Worm (Caenorhabditis elegans) whole organism, mixed stage, embryonic: ENCODE results near the gene srd-20.
A peak's percentile ranks its signal among the peaks of the same experiment; 100 is the strongest.
"Not testable (repeated sequence)": the region's sequence is repeated elsewhere in the genome, so short reads cannot be mapped to it uniquely, and the experiment has no call there.

ENCODE experiments used
- M03D4.4 ChIP-seq: sonication (generic microtip); optimal IDR thresholded peaks from 2 replicates; lab custom pipeline; 2017; ENCODE audit warnings: mild to moderate bottlenecking, missing genetic modification characterization, missing compliant biosample characterization
- bed-3 ChIP-seq: fragments of 200-800 bp; sonication (Bioruptor generic); optimal IDR thresholded peaks from 3 replicates; lab custom pipeline; 2018; ENCODE audit warnings: mild to moderate bottlenecking, missing genetic modification characterization, moderate library complexity, missing compliant biosample characterization
- blmp-1 ChIP-seq: fragments of 150-350 bp; optimal IDR thresholded peaks from 2 replicates; lab custom pipeline; 2014; ENCODE audit warnings: missing biosample characterization, missing genetic modification characterization
- ceh-39 ChIP-seq: fragments of 150-350 bp; optimal IDR thresholded peaks from 2 replicates; lab custom pipeline; 2014; ENCODE audit warnings: missing biosample characterization, missing genetic modification characterization
- ceh-43 ChIP-seq: fragments of 200-800 bp; sonication (Bioruptor generic); optimal IDR thresholded peaks from 2 replicates; lab custom pipeline; 2018; ENCODE audit warnings: mild to moderate bottlenecking, missing genetic modification characterization, moderate library complexity, missing compliant biosample characterization
- ceh-83 ChIP-seq: fragments of 200-800 bp; sonication (Bioruptor generic); optimal IDR thresholded peaks from 2 replicates; lab custom pipeline; 2018; ENCODE audit warnings: mild to moderate bottlenecking, missing genetic modification characterization, missing compliant biosample characterization
- ces-1 ChIP-seq: fragments of 150-350 bp; optimal IDR thresholded peaks from 2 replicates; lab custom pipeline; 2014; ENCODE audit warnings: missing biosample characterization, missing genetic modification reagents, missing genetic modification characterization
- cnd-1 ChIP-seq: fragments of 200-800 bp; sonication (Bioruptor generic); optimal IDR thresholded peaks from 2 replicates; lab custom pipeline; 2018; ENCODE audit warnings: mild to moderate bottlenecking, missing genetic modification characterization, missing compliant biosample characterization
- drap-1 ChIP-seq: fragments of 200-800 bp; sonication (Bioruptor generic); optimal IDR thresholded peaks from 3 replicates; lab custom pipeline; 2018; ENCODE audit warnings: mild to moderate bottlenecking, missing genetic modification characterization, missing compliant biosample characterization
- elt-1 ChIP-seq: sonication (generic microtip); optimal IDR thresholded peaks from 2 replicates; lab custom pipeline; 2017; ENCODE audit warnings: missing genetic modification characterization, mild to moderate bottlenecking, missing compliant biosample characterization, antibody characterized with exemption, moderate library complexity, borderline replicate concordance; ENCODE audit not compliant: insufficient read depth
- elt-3 ChIP-seq: fragments of 150-350 bp; optimal IDR thresholded peaks from 2 replicates; lab custom pipeline; 2014; ENCODE audit warnings: missing biosample characterization, missing genetic modification characterization
- ham-2 ChIP-seq: fragments of 200-800 bp; sonication (Bioruptor generic); optimal IDR thresholded peaks from 2 replicates; lab custom pipeline; 2018; ENCODE audit warnings: mild to moderate bottlenecking, missing genetic modification characterization, missing compliant biosample characterization
- hlh-1 ChIP-seq: fragments of 150-350 bp; optimal IDR thresholded peaks from 2 replicates; lab custom pipeline; 2014; ENCODE audit warnings: missing biosample characterization, missing genetic modification reagents, missing genetic modification characterization
- lin-13 ChIP-seq: fragments of 150-350 bp; optimal IDR thresholded peaks from 2 replicates; lab custom pipeline; 2014; ENCODE audit warnings: missing biosample characterization, missing genetic modification characterization
- lin-32 ChIP-seq: fragments of 200-800 bp; sonication (Bioruptor generic); optimal IDR thresholded peaks from 2 replicates; lab custom pipeline; 2018; ENCODE audit warnings: mild to moderate bottlenecking, missing genetic modification characterization, missing compliant biosample characterization
- lsy-2 ChIP-seq: fragments of 150-350 bp; optimal IDR thresholded peaks from 2 replicates; lab custom pipeline; 2014; ENCODE audit warnings: missing biosample characterization, missing genetic modification characterization
- mab-5 ChIP-seq: fragments of 150-350 bp; optimal IDR thresholded peaks from 2 replicates; lab custom pipeline; 2014; ENCODE audit warnings: missing biosample characterization, missing genetic modification characterization
- mep-1 ChIP-seq: fragments of 150-350 bp; optimal IDR thresholded peaks from 2 replicates; lab custom pipeline; 2017; ENCODE audit warnings: missing biosample characterization, missing genetic modification reagents, missing genetic modification characterization, inconsistent platforms
- mls-2 ChIP-seq: sonication (generic microtip); optimal IDR thresholded peaks from 2 replicates; lab custom pipeline; 2016; ENCODE audit warnings: mild to moderate bottlenecking, missing genetic modification characterization, moderate library complexity, missing compliant biosample characterization
- nhr-12 ChIP-seq: fragments of 150-350 bp; optimal IDR thresholded peaks from 2 replicates; lab custom pipeline; 2014; ENCODE audit warnings: missing biosample characterization, missing genetic modification characterization
- nhr-2 ChIP-seq: fragments of 150-350 bp; optimal IDR thresholded peaks from 2 replicates; lab custom pipeline; 2014; ENCODE audit warnings: missing biosample characterization, missing genetic modification characterization
- nhr-28 ChIP-seq: fragments of 150-350 bp; optimal IDR thresholded peaks from 2 replicates; lab custom pipeline; 2014; ENCODE audit warnings: missing biosample characterization, missing genetic modification characterization
- nhr-76 ChIP-seq: sonication (generic microtip); optimal IDR thresholded peaks from 2 replicates; lab custom pipeline; 2017; ENCODE audit warnings: missing biosample characterization, missing genetic modification characterization
- pha-4 ChIP-seq: fragments of 150-350 bp; optimal IDR thresholded peaks from 2 replicates; lab custom pipeline; 2018; ENCODE audit warnings: missing biosample characterization, missing genetic modification reagents, missing genetic modification characterization
- snpc-4 ChIP-seq: fragments of 150-350 bp; optimal IDR thresholded peaks from 2 replicates; lab custom pipeline; 2014; ENCODE audit warnings: missing biosample characterization, missing genetic modification characterization
- sptf-1 ChIP-seq: sonication (generic microtip); optimal IDR thresholded peaks from 2 replicates; lab custom pipeline; 2017; ENCODE audit warnings: mild to moderate bottlenecking, missing genetic modification characterization, moderate library complexity, missing compliant biosample characterization
- unc-120 ChIP-seq: sonication (generic microtip); optimal IDR thresholded peaks from 2 replicates; lab custom pipeline; 2017; ENCODE audit warnings: missing genetic modification characterization, missing compliant biosample characterization; ENCODE audit not compliant: poor library complexity, severe bottlenecking
- unc-39 ChIP-seq: fragments of 150-350 bp; optimal IDR thresholded peaks from 2 replicates; lab custom pipeline; 2014; ENCODE audit warnings: missing biosample characterization, missing genetic modification characterization
- unc-62 ChIP-seq: fragments of 150-350 bp; optimal IDR thresholded peaks from 2 replicates; lab custom pipeline; 2014; ENCODE audit warnings: missing biosample characterization, missing genetic modification reagents, missing genetic modification characterization
- zip-8 ChIP-seq: fragments of 150-350 bp; optimal IDR thresholded peaks from 2 replicates; lab custom pipeline; 2014; ENCODE audit warnings: missing biosample characterization, missing genetic modification characterization
- ztf-11 ChIP-seq: fragments of 150-350 bp; optimal IDR thresholded peaks from 2 replicates; lab custom pipeline; 2014; ENCODE audit warnings: missing biosample characterization, missing genetic modification characterization

srd-20 gene

ce11 chrV:6069968-6070367 lies 14.6 kb downstream of the srd-20 start, which contains the start of gene fbxa-214:
Gene fbxa-214, minus strand, starts transcription at chrV:6070068.
- not testable (repeated sequence) for TF ChIP-seq unc-39 (tag; lab: Kevin White, UChicago); ces-1 (GFP tag; lab: Kevin White, UChicago); lin-13 (tag; lab: Kevin White, UChicago)

- TF ChIP-seq unc-62 (GFP tag; lab: Kevin White, UChicago) = no peak
- no peak for TF ChIP-seq M03D4.4 (tag; lab: Kevin White, UChicago)
- TF ChIP-seq blmp-1 (tag; lab: Kevin White, UChicago) = no peak
- TF ChIP-seq mep-1 = no peak
- no peak for TF ChIP-seq lin-32 (GFP tag; lab: Kevin White, UChicago)
- no peak for TF ChIP-seq sptf-1 (tag; lab: Kevin White, UChicago)
- TF ChIP-seq hlh-1 (tag; lab: Kevin White, UChicago) = no peak
- TF ChIP-seq ceh-83 (GFP tag; lab: Kevin White, UChicago) = no peak
- TF ChIP-seq lin-13 (tag; lab: Kevin White, UChicago) = no peak
- TF ChIP-seq nhr-2 (tag; lab: Kevin White, UChicago) = no peak
- no peak for TF ChIP-seq cnd-1 (tag; lab: Kevin White, UChicago)
- TF ChIP-seq unc-39 (tag; lab: Kevin White, UChicago) = no peak
- no peak for TF ChIP-seq pha-4
- no peak for TF ChIP-seq elt-3 (tag; lab: Kevin White, UChicago)
Observed at ce11 chrV:6095829-6096228, 40.4 kb downstream of the srd-20 start, which contains the start of gene Y38A10A.7. Gene Y38A10A.7, plus strand, starts transcription at chrV:6096197.

- no peak for TF ChIP-seq ztf-11 (tag; lab: Kevin White, UChicago)
- no peak for TF ChIP-seq hlh-1 (tag; lab: Kevin White, UChicago)
Observed at ce11 chrV:6096559-6097155, 41.3 kb downstream of the srd-20 start, which contains the start of gene smut-1. Gene smut-1, plus strand, starts transcription at chrV:6097105.

- TF ChIP-seq ceh-39 = no peak
- TF ChIP-seq snpc-4 = no peak
- peak; percentile 18 for TF ChIP-seq mls-2 (tag; lab: Kevin White, UChicago)
- TF ChIP-seq nhr-76 = no peak
- TF ChIP-seq elt-1 (tag; lab: Kevin White, UChicago) = no peak
- no peak for TF ChIP-seq ztf-11 (tag; lab: Kevin White, UChicago)
- no peak for TF ChIP-seq mab-5 (tag; lab: Kevin White, UChicago)
- no peak for TF ChIP-seq ceh-83 (GFP tag; lab: Kevin White, UChicago)
- TF ChIP-seq lin-13 (tag; lab: Kevin White, UChicago) = no peak
- no peak for TF ChIP-seq mep-1
- no peak for TF ChIP-seq nhr-28
- no peak for TF ChIP-seq lin-32 (GFP tag; lab: Kevin White, UChicago)
- TF ChIP-seq blmp-1 (tag; lab: Kevin White, UChicago) = no peak
- TF ChIP-seq pha-4 = no peak
- peak; percentile 48 for TF ChIP-seq ces-1 (GFP tag; lab: Kevin White, UChicago)
- TF ChIP-seq unc-62 (GFP tag; lab: Kevin White, UChicago) = no peak
- no peak for TF ChIP-seq nhr-12
- no peak for TF ChIP-seq drap-1 (GFP tag; lab: Kevin White, UChicago)
Observed at ce11 chrV:6098755-6099155, 43.4 kb downstream of the srd-20 start.

ce11 chrV:6099634-6100033 lies 44.2 kb downstream of the srd-20 start:
- no peak for TF ChIP-seq zip-8 (tag; lab: Kevin White, UChicago)
- no peak for TF ChIP-seq pha-4
- TF ChIP-seq hlh-1 (tag; lab: Kevin White, UChicago) = no peak
- no peak for TF ChIP-seq unc-39 (tag; lab: Kevin White, UChicago)
- TF ChIP-seq ceh-43 (GFP tag; lab: Kevin White, UChicago) = no peak
- no peak for TF ChIP-seq lin-32 (GFP tag; lab: Kevin White, UChicago)
- no peak for TF ChIP-seq ztf-11 (tag; lab: Kevin White, UChicago)
- TF ChIP-seq snpc-4 = no peak
- no peak for TF ChIP-seq bed-3 (GFP tag; lab: Kevin White, UChicago)

- TF ChIP-seq unc-62 (GFP tag; lab: Kevin White, UChicago) (peak; percentile 77), nhr-28 (no peak), ces-1 (GFP tag; lab: Kevin White, UChicago) (peak; percentile 61), drap-1 (GFP tag; lab: Kevin White, UChicago) (peak; percentile 56), pha-4 (peak; percentile 92), mls-2 (tag; lab: Kevin White, UChicago) (peak; percentile 43), M03D4.4 (tag; lab: Kevin White, UChicago) (no peak), nhr-2 (tag; lab: Kevin White, UChicago) (peak; percentile 42), hlh-1 (tag; lab: Kevin White, UChicago) (peak; percentile 19), zip-8 (tag; lab: Kevin White, UChicago) (peak; percentile 24), sptf-1 (tag; lab: Kevin White, UChicago) (peak; percentile 76), lin-13 (tag; lab: Kevin White, UChicago) (peak; percentile 95), nhr-76 (no peak), ham-2 (GFP tag; lab: Kevin White, UChicago) (peak; percentile 13), bed-3 (GFP tag; lab: Kevin White, UChicago) (no peak), elt-3 (tag; lab: Kevin White, UChicago) (no peak), mep-1 (peak; percentile 76), unc-120 (tag; lab: Kevin White, UChicago) (peak; percentile 70), elt-1 (tag; lab: Kevin White, UChicago) (peak; percentile 79), ceh-43 (GFP tag; lab: Kevin White, UChicago) (peak; percentile 21), cnd-1 (tag; lab: Kevin White, UChicago) (peak; percentile 59), ceh-39 (peak; percentile 95), lsy-2 (tag; lab: Kevin White, UChicago) (peak; percentile 90)
Observed at ce11 chrV:6100492-6101004, 45.2 kb downstream of the srd-20 start, which contains the start of gene crt-1. Gene crt-1, minus strand, starts transcription at chrV:6100542.
